Worm (Caenorhabditis elegans): ENCODE measurements around the gene rpn-3.
A peak's percentile ranks its signal among the peaks of the same experiment; 100 is the strongest.

Gene rpn-3

ce11 chrIII:8400478-8400877 is 46.7 kb upstream of the rpn-3 start (continued):
- TF ChIP-seq lin-13 (GFP tag; optimal IDR thresholded peaks at IDR 0.05) (no peak), gei-8 (GFP tag; optimal IDR thresholded peaks at IDR 0.05) (peak; percentile 44), nhr-11 (tag; optimal IDR thresholded peaks at IDR 0.05) (no peak), zip-2 (tag; optimal IDR thresholded peaks at IDR 0.05) (no peak), nhr-42 (GFP tag; IDR thresholded peaks at IDR 0.05) (no peak), rbr-2 (tag; optimal IDR thresholded peaks at IDR 0.05) (no peak), nhr-25 (tag; optimal IDR thresholded peaks at IDR 0.05; ENCODE audit: borderline replicate concordance, insufficient read depth) (no peak), aha-1 (tag) (no peak), D1046.2 (GFP tag; IDR thresholded peaks at IDR 0.05) (no peak), dpl-1 (GFP tag; optimal IDR thresholded peaks at IDR 0.05) (no peak)

ce11 chrIII:8401887-8402286 is 45.3 kb upstream of the rpn-3 start, which contains the start of gene lap-1:
lap-1 (minus strand) TSS chrIII:8401928.
- TF ChIP-seq pqm-1 (tag; optimal IDR thresholded peaks at IDR 0.05) (peak; percentile 83), dmd-6 (GFP tag; IDR thresholded peaks at IDR 0.05) (peak; percentile 28; the same call in 1 of the 2 replicates), nhr-28 (tag; optimal IDR thresholded peaks at IDR 0.05) (peak; percentile 31), Y75B8A.6 (GFP tag; IDR thresholded peaks at IDR 0.05) (no peak), aha-1 (tag) (no peak), nhr-10 (tag; optimal IDR thresholded peaks at IDR 0.05) (no peak)

- TF ChIP-seq tag-97 (GFP tag; IDR thresholded peaks at IDR 0.05) (no peak), lin-38 (GFP tag; IDR thresholded peaks at IDR 0.05) (no peak), spr-1 (tag; optimal IDR thresholded peaks at IDR 0.05) (no peak), mes-2 (tag; optimal IDR thresholded peaks at IDR 0.05; ENCODE audit: poor library complexity, severe bottlenecking) (no peak), unc-62 (GFP tag; optimal IDR thresholded peaks at IDR 0.05 in 1 of 2) (peak in 1 of 2 experiments; percentile 96), unc-62 (tag; optimal IDR thresholded peaks at IDR 0.05) (no peak), aha-1 (tag) (peak; percentile 89)
Measured at ce11 chrIII:8402633-8403032, 44.5 kb upstream of the rpn-3 start.

- TF ChIP-seq php-3 (GFP tag; IDR thresholded peaks at IDR 0.05): no peak
- no peak for TF ChIP-seq mdl-1 (tag; optimal IDR thresholded peaks at IDR 0.05)
- no peak for TF ChIP-seq nhr-102 (tag; optimal IDR thresholded peaks at IDR 0.05)
- TF ChIP-seq ceh-20 (GFP tag; IDR thresholded peaks at IDR 0.05): no peak
- no peak for TF ChIP-seq ama-1 (optimal IDR thresholded peaks at IDR 0.05)
- no peak for TF ChIP-seq sdz-12 (GFP tag; optimal IDR thresholded peaks at IDR 0.05)
- no peak for TF ChIP-seq duxl-1 (tag; optimal IDR thresholded peaks at IDR 0.05; ENCODE audit: poor library complexity)
- no peak for TF ChIP-seq spr-1 (tag; optimal IDR thresholded peaks at IDR 0.05)
- TF ChIP-seq daf-8 (GFP tag; IDR thresholded peaks at IDR 0.05): no peak
- TF ChIP-seq ceh-44 (GFP tag; IDR thresholded peaks at IDR 0.05): no peak
Measured at ce11 chrIII:8403507-8403906, 43.6 kb upstream of the rpn-3 start, which contains the start of gene cutc-1. cutc-1 (minus strand) TSS chrIII:8403607.

ce11 chrIII:8405449-8405962 is 41.6 kb upstream of the rpn-3 start, which contains the start of the genes ubxn-4 and cyy-1:
ubxn-4 (minus strand) TSS chrIII:8405562.
cyy-1 (plus strand) TSS chrIII:8405874.
- TF ChIP-seq ceh-62 (tag; optimal IDR thresholded peaks at IDR 0.05) (no peak), pqm-1 (tag; optimal IDR thresholded peaks at IDR 0.05) (no peak), F10B5.3 (tag; optimal IDR thresholded peaks at IDR 0.05) (no peak), snpc-1.2 (GFP tag; IDR thresholded peaks at IDR 0.05) (no peak), nhr-6 (tag; optimal IDR thresholded peaks at IDR 0.05) (no peak), nhr-10 (tag; optimal IDR thresholded peaks at IDR 0.05) (no peak), mes-2 (tag; optimal IDR thresholded peaks at IDR 0.05; ENCODE audit: poor library complexity, severe bottlenecking) (peak; percentile 49), aha-1 (tag) (peak; percentile 14), ceh-32 (tag; optimal IDR thresholded peaks at IDR 0.05; ENCODE audit: poor library complexity) (no peak), duxl-1 (tag; optimal IDR thresholded peaks at IDR 0.05; ENCODE audit: poor library complexity) (no peak), lin-15B (tag; optimal IDR thresholded peaks at IDR 0.05) (no peak), madf-9 (GFP tag; conservative IDR thresholded peaks at IDR 0.05) (no peak), pha-4 (GFP tag; IDR thresholded peaks at IDR 0.05) (no peak), pha-4 (tag; optimal IDR thresholded peaks at IDR 0.05) (no peak), lsy-2 (tag; optimal IDR thresholded peaks at IDR 0.05) (peak in 1 of 2 experiments; percentile 25), dmd-8 (GFP tag; IDR thresholded peaks at IDR 0.05) (no peak), snpc-4 (tag; optimal IDR thresholded peaks at IDR 0.05) (no peak), aly-2 (tag; optimal IDR thresholded peaks at IDR 0.05) (no peak), lin-38 (GFP tag; IDR thresholded peaks at IDR 0.05) (no peak), ZK337.2 (GFP tag; IDR thresholded peaks at IDR 0.05) (no peak), attf-4 (tag; optimal IDR thresholded peaks at IDR 0.05) (no peak), ceh-20 (GFP tag; IDR thresholded peaks at IDR 0.05) (no peak), daf-8 (GFP tag; IDR thresholded peaks at IDR 0.05) (no peak), php-3 (GFP tag; IDR thresholded peaks at IDR 0.05) (no peak)
